Worm (Caenorhabditis elegans): Measurements from ENCODE around the gene aly-2.

- TF ChIP-seq sup-37 (GFP tag; optimal IDR thresholded peaks at IDR 0.05): no peak
- TF ChIP-seq lin-39 (tag; optimal IDR thresholded peaks at IDR 0.05): no peak
- TF ChIP-seq tbx-2 (tag; optimal IDR thresholded peaks at IDR 0.05): no peak
- no peak for TF ChIP-seq ama-1 (optimal IDR thresholded peaks at IDR 0.05)
- no peak for TF ChIP-seq isw-1 (GFP tag; IDR thresholded peaks at IDR 0.05)
- TF ChIP-seq efl-1 (optimal IDR thresholded peaks at IDR 0.05): no peak
- no peak for TF ChIP-seq efl-1 (GFP tag; optimal IDR thresholded peaks at IDR 0.05 in 1 of 2)
- no peak for TF ChIP-seq aly-2 (tag; optimal IDR thresholded peaks at IDR 0.05)
- TF ChIP-seq snu-23 (GFP tag; optimal IDR thresholded peaks at IDR 0.05): no peak
- TF ChIP-seq mdl-1 (tag; optimal IDR thresholded peaks at IDR 0.05): no peak
- TF ChIP-seq elt-2 (tag; optimal IDR thresholded peaks at IDR 0.05): no peak
Measured at ce11 chrIV:9135377-9135776, 11.9 kb upstream of the aly-2 start, which contains the start of gene delm-1.
